Worm (Caenorhabditis elegans) whole organism, L4 larva: ENCODE results near the gene F58E2.2.
A peak's percentile ranks its signal among the peaks of the same experiment; 100 is the strongest.

ENCODE experiments used
- F10B5.3 ChIP-seq: sonication (generic microtip); optimal IDR thresholded peaks from 2 replicates; lab custom pipeline; 2016; ENCODE audit warnings: mild to moderate bottlenecking, missing genetic modification characterization, missing compliant biosample characterization
- F26F4.8 ChIP-seq: fragments of 200-800 bp; sonication (Bioruptor generic); conservative IDR thresholded peaks from 2 replicates; pipeline ENCODE4 v1.3.6; 2022; ENCODE audit warnings: missing genetic modification characterization, missing compliant biosample characterization
- F44E2.7 ChIP-seq: fragments of 200-800 bp; sonication (Bioruptor generic); IDR thresholded peaks from 2 replicates; pipeline ENCODE4 v2.1.2; 2022; ENCODE audit warnings: missing genetic modification characterization, missing compliant biosample characterization
- F49E8.2 ChIP-seq: sonication (generic microtip); optimal IDR thresholded peaks from 2 replicates; lab custom pipeline; 2016; ENCODE audit warnings: missing compliant biosample characterization, mild to moderate bottlenecking, missing genetic modification characterization, borderline replicate concordance
- R02D3.7 ChIP-seq: fragments of 150-350 bp; sonication (generic microtip); optimal IDR thresholded peaks from 3 replicates; lab custom pipeline; 2014; ENCODE audit warnings: missing biosample characterization, missing genetic modification characterization
- ZK546.5 ChIP-seq, 2 experiments: sonication (generic microtip); optimal IDR thresholded peaks; 2 replicates each; lab custom pipeline; 2017; ENCODE audit warnings: missing biosample characterization in 2 of 2, missing genetic modification characterization in 2 of 2
- ama-1 ChIP-seq: fragments of 150-350 bp; optimal IDR thresholded peaks from 2 replicates; lab custom pipeline; 2014; ENCODE audit warnings: inconsistent platforms, mixed read lengths
- attf-4 ChIP-seq: sonication (generic microtip); optimal IDR thresholded peaks from 3 replicates; lab custom pipeline; 2017; ENCODE audit warnings: missing biosample characterization, missing genetic modification characterization
- ceh-28 ChIP-seq: fragments of 150-350 bp; optimal IDR thresholded peaks from 2 replicates; lab custom pipeline; 2014; ENCODE audit warnings: missing biosample characterization, missing genetic modification reagents, missing genetic modification characterization
- ceh-62 ChIP-seq: sonication (generic microtip); optimal IDR thresholded peaks from 2 replicates; lab custom pipeline; 2017; ENCODE audit warnings: missing biosample characterization, missing genetic modification characterization
- cey-2 ChIP-seq: sonication (generic microtip); optimal IDR thresholded peaks from 3 replicates; lab custom pipeline; 2017; ENCODE audit warnings: missing genetic modification characterization, mild to moderate bottlenecking, missing compliant biosample characterization, antibody characterized with exemption, borderline replicate concordance; ENCODE audit not compliant: insufficient read depth
- ctbp-1 ChIP-seq: fragments of 200-800 bp; sonication (Bioruptor generic); IDR thresholded peaks from 2 replicates; pipeline ENCODE4 v1.3.6; 2022; ENCODE audit warnings: missing genetic modification reagents, missing genetic modification characterization, missing compliant biosample characterization
- daf-12 ChIP-seq: fragments of 150-350 bp; optimal IDR thresholded peaks from 2 replicates; lab custom pipeline; 2014; ENCODE audit warnings: missing biosample characterization, missing genetic modification reagents, missing genetic modification characterization
- daf-16 ChIP-seq, 3 experiments: sonication (generic microtip); optimal IDR thresholded peaks; 2 replicates each; lab custom pipeline; 2016 to 2017; ENCODE audit warnings: missing genetic modification characterization in 3 of 3, missing genetic modification reagents in 3 of 3, mild to moderate bottlenecking in 2 of 3, missing compliant biosample characterization in 2 of 3, missing biosample characterization in 1 of 3, moderate library complexity in 1 of 3
- dmd-6 ChIP-seq: fragments of 200-800 bp; sonication (Bioruptor generic); IDR thresholded peaks from 2 replicates; pipeline ENCODE4 v1.3.6; 2022; ENCODE audit warnings: missing genetic modification reagents, missing genetic modification characterization, missing compliant biosample characterization
- dpl-1 ChIP-seq: fragments of 150-350 bp; optimal IDR thresholded peaks from 2 replicates; lab custom pipeline; 2014; ENCODE audit warnings: missing biosample characterization, missing genetic modification reagents, missing genetic modification characterization
- egl-27 ChIP-seq: sonication (generic microtip); optimal IDR thresholded peaks from 3 replicates; lab custom pipeline; 2017; ENCODE audit warnings: missing biosample characterization, missing genetic modification reagents, missing genetic modification characterization
- fkh-10 ChIP-seq: fragments of 150-350 bp; optimal IDR thresholded peaks from 2 replicates; lab custom pipeline; 2014; ENCODE audit warnings: missing biosample characterization, missing genetic modification reagents, missing genetic modification characterization
- hif-1 ChIP-seq, 2 experiments: sonication (generic microtip); optimal IDR thresholded peaks; 2 replicates each; lab custom pipeline; 2016 to 2017; ENCODE audit warnings: missing compliant biosample characterization in 2 of 2, missing genetic modification characterization in 2 of 2, missing genetic modification reagents in 2 of 2, missing genotype in 2 of 2, mild to moderate bottlenecking in 1 of 2
- hlh-11 ChIP-seq: fragments of 200-800 bp; sonication (Bioruptor generic); optimal IDR thresholded peaks from 2 replicates; lab custom pipeline; 2018; ENCODE audit warnings: mild to moderate bottlenecking, missing genetic modification characterization, missing compliant biosample characterization
- lin-13 ChIP-seq: fragments of 150-350 bp; optimal IDR thresholded peaks from 2 replicates; lab custom pipeline; 2014; ENCODE audit warnings: missing biosample characterization, missing genetic modification reagents, missing genetic modification characterization
- lin-39 ChIP-seq: fragments of 150-350 bp; optimal IDR thresholded peaks from 2 replicates; lab custom pipeline; 2014; ENCODE audit warnings: missing biosample characterization, missing genetic modification reagents, missing genetic modification characterization
- madf-5 ChIP-seq, 2 experiments: fragments of 200-800 bp; sonication (Bioruptor generic); IDR thresholded peaks; 2 replicates each; pipeline ENCODE4 v1.3.6; 2022; ENCODE audit warnings: missing compliant biosample characterization in 2 of 2, missing genetic modification characterization in 2 of 2
- madf-9 ChIP-seq: fragments of 200-800 bp; sonication (Bioruptor generic); conservative IDR thresholded peaks from 2 replicates; pipeline ENCODE4 v1.3.6; 2022; ENCODE audit warnings: missing genetic modification reagents, missing genetic modification characterization, missing compliant biosample characterization
- nhr-10 ChIP-seq: fragments of 150-350 bp; optimal IDR thresholded peaks from 2 replicates; lab custom pipeline; 2014; ENCODE audit warnings: missing biosample characterization, missing genetic modification characterization
- nhr-102 ChIP-seq: sonication (generic microtip); optimal IDR thresholded peaks from 2 replicates; lab custom pipeline; 2016; ENCODE audit warnings: mild to moderate bottlenecking, missing genetic modification characterization, moderate library complexity, missing compliant biosample characterization
- nhr-28 ChIP-seq: fragments of 150-350 bp; optimal IDR thresholded peaks from 2 replicates; lab custom pipeline; 2014; ENCODE audit warnings: missing biosample characterization, missing genetic modification characterization
- nhr-6 ChIP-seq: fragments of 150-350 bp; optimal IDR thresholded peaks from 2 replicates; lab custom pipeline; 2014; ENCODE audit warnings: missing biosample characterization, missing genetic modification characterization
- saeg-2 ChIP-seq: fragments of 200-800 bp; sonication (Bioruptor generic); IDR thresholded peaks from 2 replicates; pipeline ENCODE4 v1.3.6; 2022; ENCODE audit warnings: missing genetic modification reagents, missing genetic modification characterization, missing compliant biosample characterization
- sdz-12 ChIP-seq: fragments of 200-800 bp; sonication (Bioruptor generic); optimal IDR thresholded peaks from 2 replicates; lab custom pipeline; 2018; ENCODE audit warnings: mild to moderate bottlenecking, missing genetic modification characterization, missing compliant biosample characterization
- tra-1 ChIP-seq: fragments of 200-800 bp; sonication (Bioruptor generic); IDR thresholded peaks from 2 replicates; pipeline ENCODE4 v1.3.6; 2022; ENCODE audit warnings: missing genetic modification reagents, missing genetic modification characterization, missing compliant biosample characterization
- unc-62 ChIP-seq, 3 experiments: fragments of 150-350 bp in 1 of 3; sonication (generic microtip); optimal IDR thresholded peaks in 2 of 3; peaks in 1 of 3; 1 replicate in 1 of 3; 2 replicates in 2 of 3; lab custom pipeline; 2014 to 2017; ENCODE audit warnings: missing biosample characterization in 3 of 3, missing genetic modification characterization in 3 of 3, missing genetic modification reagents in 3 of 3, missing genotype in 1 of 3
- vab-7 ChIP-seq: fragments of 200-800 bp; sonication (Bioruptor generic); IDR thresholded peaks from 2 replicates; pipeline ENCODE4 v1.3.6; 2022; ENCODE audit warnings: missing genetic modification reagents, missing genetic modification characterization, missing compliant biosample characterization
- zfp-2 ChIP-seq: sonication (generic microtip); optimal IDR thresholded peaks from 2 replicates; lab custom pipeline; 2016; ENCODE audit warnings: mild to moderate bottlenecking, missing genetic modification characterization, missing compliant biosample characterization
- zip-11 ChIP-seq: fragments of 200-800 bp; sonication (Bioruptor generic); IDR thresholded peaks from 2 replicates; pipeline ENCODE4 v1.3.6; 2022; ENCODE audit warnings: missing genetic modification characterization, missing compliant biosample characterization
- ztf-11 ChIP-seq: fragments of 150-350 bp; optimal IDR thresholded peaks from 2 replicates; lab custom pipeline; 2014; ENCODE audit warnings: missing biosample characterization, missing genetic modification characterization
- ztf-7 ChIP-seq: fragments of 150-350 bp; optimal IDR thresholded peaks from 2 replicates; lab custom pipeline; 2014; ENCODE audit warnings: missing biosample characterization, missing genetic modification characterization

Gene F58E2.2

ce11 chrIV:3482195-3482959 is 12.5 kb downstream of the F58E2.2 start, which contains the start of gene srz-82:
Gene srz-82 (plus strand): TSS chrIV:3482895.
- TF ChIP-seq ceh-62 (tag; lab: Kevin White, UChicago) (no peak), F26F4.8 (GFP tag; lab: Robert Waterston, UW) (no peak), ama-1 (lab: Kevin White, UChicago) (no peak), unc-62 (GFP tag; optimal IDR thresholded peaks at IDR 0.05 in 1 of 2; lab: Kevin White, UChicago) (peak in 1 of 2 experiments; percentile 96), unc-62 (tag; optimal IDR thresholded peaks at IDR 0.05; lab: Kevin White, UChicago) (no peak)

ce11 chrIV:3491477-3491876 is 21.6 kb downstream of the F58E2.2 start, which contains the start of gene srz-78:
Gene srz-78 (plus strand): TSS chrIV:3491777.
- TF ChIP-seq hif-1 (tag; optimal IDR thresholded peaks at IDR 0.05; lab: Kevin White, UChicago) (no peak), sdz-12 (GFP tag; lab: Kevin White, UChicago) (no peak), nhr-28 (no peak), cey-2 (tag; lab: Kevin White, UChicago) (no peak), attf-4 (tag; lab: Kevin White, UChicago) (no peak), ZK546.5 (tag; optimal IDR thresholded peaks at IDR 0.05; lab: Kevin White, UChicago) (no peak), ama-1 (lab: Kevin White, UChicago) (no peak), zfp-2 (tag; lab: Kevin White, UChicago) (no peak), ztf-11 (tag; lab: Kevin White, UChicago) (no peak), madf-9 (GFP tag; lab: Robert Waterston, UW) (no peak), daf-16 (GFP tag; optimal IDR thresholded peaks at IDR 0.05; lab: Kevin White, UChicago) (no peak), daf-16 (tag; optimal IDR thresholded peaks at IDR 0.05; lab: Kevin White, UChicago) (no peak), nhr-6 (no peak), madf-5 (GFP tag; IDR thresholded peaks at IDR 0.05; lab: Robert Waterston, UW) (no peak), ceh-28 (tag; lab: Kevin White, UChicago) (no peak)
- TF ChIP-seq, all 104 proteins: peak for 0

ce11 chrIV:3493310-3493709 is 23.5 kb downstream of the F58E2.2 start, which contains the start of gene srz-79:
Gene srz-79 (plus strand): TSS chrIV:3493610.
- TF ChIP-seq dpl-1 (GFP tag; lab: Kevin White, UChicago), result no peak
- no peak for TF ChIP-seq lin-39 (tag; lab: Kevin White, UChicago)
- no peak for TF ChIP-seq ctbp-1 (GFP tag; lab: Robert Waterston, UW)
- no peak for TF ChIP-seq ztf-7
- no peak for TF ChIP-seq F49E8.2 (tag; lab: Kevin White, UChicago)
- no peak for TF ChIP-seq vab-7 (GFP tag; lab: Robert Waterston, UW)
- no peak for TF ChIP-seq ZK546.5 (tag; optimal IDR thresholded peaks at IDR 0.05; lab: Kevin White, UChicago)
- no peak for TF ChIP-seq zip-11
- TF ChIP-seq F10B5.3 (tag; lab: Kevin White, UChicago), result no peak
- no peak for TF ChIP-seq lin-13 (GFP tag; lab: Kevin White, UChicago)
- no peak for TF ChIP-seq saeg-2 (GFP tag; lab: Robert Waterston, UW)

ce11 chrIV:3496358-3496757 is 26.5 kb downstream of the F58E2.2 start, which contains the start of gene C09G12.17:
Gene C09G12.17 (minus strand): TSS chrIV:3496458.
- TF ChIP-seq nhr-102 (tag; lab: Kevin White, UChicago) (no peak), F44E2.7 (GFP tag; lab: Robert Waterston, UW) (no peak), nhr-10 (no peak), R02D3.7 (tag; lab: Kevin White, UChicago) (no peak), daf-12 (no peak), hlh-11 (tag; lab: Kevin White, UChicago) (no peak), dmd-6 (no peak), ZK546.5 (tag; optimal IDR thresholded peaks at IDR 0.05; lab: Kevin White, UChicago) (no peak), fkh-10 (no peak), tra-1 (GFP tag; lab: Robert Waterston, UW) (no peak), egl-27 (no peak)
